Fruit fly (Drosophila melanogaster): ENCODE data around the gene CG14052.

DNA sequence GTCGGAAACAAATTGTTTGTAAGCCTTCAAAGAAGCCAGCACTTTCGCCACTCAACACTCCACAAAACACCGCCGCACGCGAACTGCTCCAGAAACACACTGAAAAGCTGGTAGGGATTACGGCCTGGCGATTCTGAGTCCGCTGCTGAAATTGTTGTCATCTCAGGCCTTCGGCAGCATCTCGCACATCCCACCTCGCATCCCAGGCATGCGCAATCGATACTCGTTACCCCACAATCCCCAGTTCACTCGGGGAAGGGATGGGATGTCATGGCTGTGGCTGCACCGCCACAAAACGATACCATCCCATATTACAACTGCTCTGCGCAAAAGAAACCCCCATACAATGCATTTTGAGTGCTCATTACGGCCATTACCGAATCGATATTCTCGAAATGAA lies 36.2 kb downstream of the CG14052 start, which contains the start of gene CG3078:
- TF ChIP-seq CG1620 (GFP tag; optimal IDR thresholded peaks at IDR 0.05) (no peak), CG7101 (tag; optimal IDR thresholded peaks at IDR 0.05) (no peak)

All from whole organism, adult.